Fruit fly (Drosophila melanogaster) whole organism, embryonic: ENCODE results near the gene Creld.
A peak's percentile ranks its signal among the peaks of the same experiment; 100 is the strongest.

Source experiments
- Abd-B ChIP-seq: fragments of 200-800 bp; sonication (Bioruptor generic); optimal IDR thresholded peaks from 2 replicates; lab custom pipeline; 2018; ENCODE audit warnings: missing biosample characterization, mild to moderate bottlenecking, missing genetic modification characterization, moderate library complexity
- Bdp1 ChIP-seq: fragments of 200-800 bp; sonication (Bioruptor generic); optimal IDR thresholded peaks from 3 replicates; lab custom pipeline; 2016; ENCODE audit warnings: missing biosample characterization, missing genetic modification characterization
- CG10565 ChIP-seq: fragments of 200-800 bp; sonication (Bioruptor generic); optimal IDR thresholded peaks from 3 replicates; lab custom pipeline; 2016; ENCODE audit warnings: missing biosample characterization, mild to moderate bottlenecking, missing genetic modification characterization
- CG11093 ChIP-seq: fragments of 200-800 bp; sonication (Bioruptor generic); IDR thresholded peaks from 3 replicates; pipeline ENCODE4 v1.3.6; 2022; ENCODE audit warnings: missing biosample characterization, missing genetic modification characterization
- CG11504 ChIP-seq: fragments of 200-800 bp; sonication (Bioruptor generic); optimal IDR thresholded peaks from 3 replicates; lab custom pipeline; 2019; ENCODE audit warnings: missing biosample characterization, mild to moderate bottlenecking, missing genetic modification characterization, moderate library complexity
- CG11695 ChIP-seq: fragments of 200-800 bp; sonication (Bioruptor generic); IDR thresholded peaks from 3 replicates; pipeline ENCODE4 v1.3.6; 2022; ENCODE audit warnings: missing biosample characterization, missing genetic modification characterization
- CG11696 ChIP-seq: fragments of 200-800 bp; sonication (Bioruptor generic); IDR thresholded peaks from 2 replicates; pipeline ENCODE4 v1.3.6; 2022; ENCODE audit warnings: missing biosample characterization, missing genetic modification characterization
- CG12391 ChIP-seq: fragments of 200-800 bp; sonication (Bioruptor generic); optimal IDR thresholded peaks from 3 replicates; lab custom pipeline; 2018; ENCODE audit warnings: missing biosample characterization, mild to moderate bottlenecking, missing genetic modification characterization, moderate library complexity
- CG14710 ChIP-seq: fragments of 200-800 bp; sonication (Bioruptor generic); optimal IDR thresholded peaks from 3 replicates; lab custom pipeline; 2019; ENCODE audit warnings: missing biosample characterization, mild to moderate bottlenecking, missing genetic modification characterization, moderate library complexity
- CG14860 ChIP-seq: fragments of 200-800 bp; sonication (Bioruptor generic); IDR thresholded peaks from 3 replicates; pipeline ENCODE4 v1.3.6; 2022; ENCODE audit warnings: missing biosample characterization, missing genetic modification characterization; ENCODE audit not compliant: partially characterized antibody
- CG1529 ChIP-seq: fragments of 200-800 bp; sonication (Bioruptor generic); optimal IDR thresholded peaks from 3 replicates; lab custom pipeline; 2018; ENCODE audit warnings: missing biosample characterization, missing genetic modification characterization
- CG15514 ChIP-seq: fragments of 200-800 bp; sonication (Bioruptor generic); optimal IDR thresholded peaks from 3 replicates; lab custom pipeline; 2017; ENCODE audit warnings: missing biosample characterization, missing genetic modification characterization, mild to moderate bottlenecking, moderate library complexity, missing genetic modification reagents
- CG1647 ChIP-seq: fragments of 200-800 bp; sonication (Bioruptor generic); optimal IDR thresholded peaks from 3 replicates; lab custom pipeline; 2016; ENCODE audit warnings: missing biosample characterization, missing genetic modification characterization
- CG17385 ChIP-seq: fragments of 200-800 bp; sonication (Bioruptor generic); optimal IDR thresholded peaks from 3 replicates; lab custom pipeline; 2018; ENCODE audit warnings: missing biosample characterization, mild to moderate bottlenecking, missing genetic modification characterization
- CG18011 ChIP-seq: fragments of 200-800 bp; sonication (Bioruptor generic); optimal IDR thresholded peaks from 2 replicates; lab custom pipeline; 2017; ENCODE audit warnings: missing biosample characterization, missing genetic modification characterization, mild to moderate bottlenecking, moderate library complexity, missing genotype
- CG32767 ChIP-seq: fragments of 200-800 bp; sonication (Bioruptor generic); IDR thresholded peaks from 2 replicates; pipeline ENCODE4 v1.3.6; 2022; ENCODE audit warnings: missing biosample characterization, missing genetic modification characterization
- CG3281 ChIP-seq: fragments of 200-800 bp; sonication (Bioruptor generic); optimal IDR thresholded peaks from 3 replicates; lab custom pipeline; 2017; ENCODE audit warnings: missing biosample characterization, mild to moderate bottlenecking, missing genetic modification characterization
- CG4404 ChIP-seq: fragments of 200-800 bp; sonication (Bioruptor generic); IDR thresholded peaks from 2 replicates; pipeline ENCODE4 v1.3.6; 2022; ENCODE audit warnings: missing biosample characterization, missing genetic modification characterization
- CG6765 ChIP-seq: fragments of 200-800 bp; sonication (Bioruptor generic); optimal IDR thresholded peaks from 3 replicates; lab custom pipeline; 2017; ENCODE audit warnings: missing biosample characterization, mild to moderate bottlenecking, missing genetic modification characterization
- CG6813 ChIP-seq: fragments of 200-800 bp; sonication (Bioruptor generic); optimal IDR thresholded peaks from 2 replicates; lab custom pipeline; 2017; ENCODE audit warnings: missing biosample characterization, missing genetic modification characterization, mild to moderate bottlenecking, moderate library complexity, missing genetic modification reagents
- CG8290 ChIP-seq, 3 experiments: fragments of 200-800 bp; sonication (Bioruptor generic); optimal IDR thresholded peaks; 2 replicates each; lab custom pipeline; 2016 to 2019; ENCODE audit warnings: missing biosample characterization in 3 of 3, missing genetic modification characterization in 3 of 3, mild to moderate bottlenecking in 2 of 3, moderate library complexity in 1 of 3
- CG8765 ChIP-seq: fragments of 200-800 bp; sonication (Bioruptor generic); IDR thresholded peaks from 2 replicates; pipeline ENCODE4 v1.3.6; 2022; ENCODE audit warnings: missing biosample characterization, missing genetic modification characterization
- CG9797 ChIP-seq: fragments of 200-800 bp; sonication (Bioruptor generic); optimal IDR thresholded peaks from 3 replicates; lab custom pipeline; 2018; ENCODE audit warnings: missing biosample characterization, mild to moderate bottlenecking, missing genetic modification characterization
- CG9932 ChIP-seq: fragments of 200-800 bp; sonication (Bioruptor generic); IDR thresholded peaks from 2 replicates; pipeline ENCODE4 v1.3.6; 2022; ENCODE audit warnings: missing biosample characterization, missing genetic modification characterization
- Dll ChIP-seq: fragments of 200-800 bp; sonication (Bioruptor generic); IDR thresholded peaks from 4 replicates; pipeline ENCODE4 v1.3.6; 2022; ENCODE audit warnings: missing biosample characterization, missing genetic modification characterization; ENCODE audit not compliant: partially characterized antibody
- Doc2 ChIP-seq: fragments of 200-800 bp; sonication (Bioruptor generic); IDR thresholded peaks from 2 replicates; pipeline ENCODE4 v1.3.6; 2022; ENCODE audit warnings: missing biosample characterization, missing genetic modification characterization
- Fer1 ChIP-seq: fragments of 200-800 bp; sonication (Bioruptor generic); optimal IDR thresholded peaks from 2 replicates; lab custom pipeline; 2017; ENCODE audit warnings: missing biosample characterization, mild to moderate bottlenecking, missing genetic modification characterization
- Hr78 ChIP-seq, 2 experiments: fragments of 200-800 bp in 1 of 2; fragments of >200 bp in 1 of 2; sonication (Bioruptor generic) in 1 of 2; optimal IDR thresholded peaks; 2 replicates each; lab custom pipeline; 2017 to 2019; ENCODE audit warnings: missing biosample characterization in 2 of 2, missing genetic modification characterization in 2 of 2, mild to moderate bottlenecking in 1 of 2, moderate library complexity in 1 of 2
- Myb ChIP-seq: fragments of 200-800 bp; sonication (Bioruptor generic); optimal IDR thresholded peaks from 2 replicates; lab custom pipeline; 2016; ENCODE audit warnings: missing biosample characterization, missing genetic modification characterization
- NfI ChIP-seq: fragments of 200-800 bp; sonication (Bioruptor generic); optimal IDR thresholded peaks from 3 replicates; lab custom pipeline; 2018; ENCODE audit warnings: missing biosample characterization, mild to moderate bottlenecking, missing genetic modification characterization, moderate library complexity
- Pdp1 ChIP-seq, 2 experiments: fragments of 200-800 bp; sonication (Bioruptor generic); optimal IDR thresholded peaks; 3 replicates each; lab custom pipeline; 2016; ENCODE audit warnings: missing biosample characterization in 2 of 2, missing genetic modification characterization in 2 of 2, mild to moderate bottlenecking in 1 of 2, moderate library complexity in 1 of 2
- Sox100B ChIP-seq: fragments of 200-800 bp; sonication (Bioruptor generic); optimal IDR thresholded peaks from 3 replicates; lab custom pipeline; 2018; ENCODE audit warnings: missing biosample characterization, mild to moderate bottlenecking, missing genetic modification characterization
- Sry-β ChIP-seq: fragments of 200-800 bp; sonication (Bioruptor generic); optimal IDR thresholded peaks from 2 replicates; lab custom pipeline; 2018; ENCODE audit warnings: missing biosample characterization, mild to moderate bottlenecking, missing genetic modification characterization, moderate library complexity
- ato ChIP-seq: fragments of 200-800 bp; sonication (Bioruptor generic); IDR thresholded peaks from 2 replicates; pipeline ENCODE4 v1.3.6; 2022; ENCODE audit warnings: missing biosample characterization, missing genetic modification characterization; ENCODE audit not compliant: partially characterized antibody
- az2 ChIP-seq: fragments of 200-800 bp; sonication (Bioruptor generic); optimal IDR thresholded peaks from 3 replicates; lab custom pipeline; 2016; ENCODE audit warnings: missing biosample characterization, missing genetic modification characterization
- cwo ChIP-seq: fragments of 200-800 bp; sonication (Bioruptor generic); optimal IDR thresholded peaks from 3 replicates; lab custom pipeline; 2017; ENCODE audit warnings: missing biosample characterization, missing genetic modification characterization, mild to moderate bottlenecking, moderate library complexity, missing genetic modification reagents
- da ChIP-seq: fragments of 200-800 bp; sonication (Bioruptor generic); optimal IDR thresholded peaks from 2 replicates; lab custom pipeline; 2016; ENCODE audit warnings: missing biosample characterization, missing genetic modification characterization
- eve ChIP-seq, 2 experiments: fragments of >200 bp; optimal IDR thresholded peaks; 2 replicates each; lab custom pipeline; 2017; ENCODE audit warnings: missing biosample characterization in 2 of 2, missing genetic modification characterization in 2 of 2
- gcm ChIP-seq: fragments of 200-800 bp; sonication (Bioruptor generic); optimal IDR thresholded peaks from 2 replicates; lab custom pipeline; 2019; ENCODE audit warnings: missing biosample characterization, mild to moderate bottlenecking, missing genetic modification characterization, moderate library complexity
- kni ChIP-seq: fragments of 200-800 bp; sonication (Bioruptor generic); optimal IDR thresholded peaks from 3 replicates; lab custom pipeline; 2017; ENCODE audit warnings: mild to moderate bottlenecking, missing biosample characterization, missing genetic modification reagents, missing genetic modification characterization
- lola ChIP-seq, 3 experiments: fragments of >200 bp in 2 of 3; fragments of 200-800 bp in 1 of 3; sonication (Bioruptor generic) in 1 of 3; optimal IDR thresholded peaks; 2 replicates each; lab custom pipeline; 2017 to 2019; ENCODE audit warnings: missing biosample characterization in 3 of 3, missing genetic modification characterization in 3 of 3, mild to moderate bottlenecking in 1 of 3, moderate library complexity in 1 of 3
- luna ChIP-seq: fragments of 200-800 bp; sonication (Bioruptor generic); optimal IDR thresholded peaks from 2 replicates; lab custom pipeline; 2016; ENCODE audit warnings: missing biosample characterization, missing genetic modification characterization
- nerfin-1 ChIP-seq: fragments of 200-800 bp; sonication (Bioruptor generic); optimal IDR thresholded peaks from 3 replicates; lab custom pipeline; 2019; ENCODE audit warnings: missing biosample characterization, mild to moderate bottlenecking, missing genetic modification characterization, moderate library complexity
- oc ChIP-seq: fragments of 200-800 bp; sonication (Bioruptor generic); optimal IDR thresholded peaks from 2 replicates; lab custom pipeline; 2018; ENCODE audit warnings: missing biosample characterization, mild to moderate bottlenecking, missing genetic modification characterization, moderate library complexity
- pan ChIP-seq, 4 experiments: fragments of >200 bp in 3 of 4; fragments of 200-800 bp in 1 of 4; sonication (Bioruptor generic) in 1 of 4; optimal IDR thresholded peaks in 3 of 4; IDR thresholded peaks in 1 of 4; 2 replicates each; pipeline versions ENCODE4 v1.3.6 to Lab custom; 2017 to 2022; ENCODE audit warnings: missing biosample characterization in 2 of 4, missing genetic modification characterization in 2 of 4, mixed read lengths in 1 of 4
- row ChIP-seq: fragments of 200-800 bp; sonication (Bioruptor generic); IDR thresholded peaks from 3 replicates; pipeline ENCODE4 v1.3.6; 2022; ENCODE audit warnings: missing biosample characterization, missing genetic modification characterization
- sima ChIP-seq: fragments of 200-800 bp; sonication (Bioruptor generic); optimal IDR thresholded peaks from 2 replicates; lab custom pipeline; 2016; ENCODE audit warnings: missing biosample characterization, missing genetic modification characterization
- sr ChIP-seq: fragments of 200-800 bp; sonication (Bioruptor generic); IDR thresholded peaks from 3 replicates; pipeline ENCODE4 v1.3.6; 2022; ENCODE audit warnings: missing biosample characterization, missing genetic modification characterization
- zfh1 ChIP-seq: fragments of 200-800 bp; sonication (Bioruptor generic); IDR thresholded peaks from 3 replicates; pipeline ENCODE4 v1.3.6; 2022; ENCODE audit warnings: missing biosample characterization, missing genetic modification characterization

Creld gene

dm6 chr2L:85099-85498 is 17.1 kb upstream of the Creld start (continued):
- TF ChIP-seq da (GFP tag; lab: Kevin White, UChicago) (no peak), CG14860 (GFP tag; lab: Robert Waterston, UW) (no peak), Sox100B (GFP tag; lab: Kevin White, UChicago) (no peak), gcm (no peak), CG14710 (tag; lab: Kevin White, UChicago) (no peak), CG32767 (GFP tag; lab: Robert Waterston, UW) (no peak), CG3281 (GFP tag; lab: Kevin White, UChicago) (peak; percentile 58), CG6765 (GFP tag; lab: Kevin White, UChicago) (peak; percentile 39), CG8765 (GFP tag; lab: Robert Waterston, UW) (no peak), zfh1 (GFP tag; lab: Robert Waterston, UW) (no peak), Doc2 (GFP tag; lab: Robert Waterston, UW) (no peak), CG4404 (no peak), CG11504 (tag; lab: Kevin White, UChicago) (no peak), Pdp1 (GFP tag; optimal IDR thresholded peaks at IDR 0.05; lab: Kevin White, UChicago) (no peak), CG6813 (GFP tag; lab: Kevin White, UChicago) (peak; percentile 27), Myb (GFP tag; lab: Kevin White, UChicago) (no peak), NfI (GFP tag; lab: Kevin White, UChicago) (no peak), CG1529 (GFP tag; lab: Kevin White, UChicago) (no peak), eve (GFP tag; optimal IDR thresholded peaks at IDR 0.05; lab: Kevin White, UChicago) (no peak), row (GFP tag; lab: Robert Waterston, UW) (no peak), CG18011 (no peak), CG17385 (GFP tag; lab: Kevin White, UChicago) (no peak), luna (GFP tag; lab: Kevin White, UChicago) (no peak), CG9797 (GFP tag; lab: Kevin White, UChicago) (no peak), CG9932 (GFP tag; lab: Robert Waterston, UW) (no peak), CG10565 (no peak), Sry-β (GFP tag; lab: Kevin White, UChicago) (no peak), CG15514 (GFP tag; lab: Kevin White, UChicago) (peak; percentile 41), lola (GFP tag; optimal IDR thresholded peaks at IDR 0.05; lab: Kevin White, UChicago) (no peak), CG12391 (tag; lab: Kevin White, UChicago) (no peak), cwo (GFP tag; lab: Kevin White, UChicago) (peak; percentile 8), CG11695 (GFP tag; lab: Robert Waterston, UW) (no peak), sima (GFP tag; lab: Kevin White, UChicago) (no peak), nerfin-1 (tag; lab: Kevin White, UChicago) (no peak), Hr78 (GFP tag; optimal IDR thresholded peaks at IDR 0.05; lab: Kevin White, UChicago) (no peak), az2 (GFP tag; lab: Kevin White, UChicago) (no peak), sr (GFP tag; lab: Robert Waterston, UW) (no peak), Fer1 (GFP tag; lab: Kevin White, UChicago) (peak; percentile 68), Dll (GFP tag; lab: Robert Waterston, UW) (no peak), CG8290 (GFP tag; optimal IDR thresholded peaks at IDR 0.05; lab: Kevin White, UChicago) (no peak), CG8290 (tag; optimal IDR thresholded peaks at IDR 0.05; lab: Kevin White, UChicago) (peak in 1 of 2 experiments; percentile 53), oc (tag; lab: Kevin White, UChicago) (no peak), kni (GFP tag; lab: Kevin White, UChicago) (no peak), ato (GFP tag; lab: Robert Waterston, UW) (no peak), Abd-B (GFP tag; lab: Kevin White, UChicago) (no peak), CG11093 (GFP tag; lab: Robert Waterston, UW) (no peak), CG1647 (GFP tag; lab: Kevin White, UChicago) (no peak), pan (optimal IDR thresholded peaks at IDR 0.05; lab: Kevin White, UChicago) (no peak), pan (GFP tag; optimal IDR thresholded peaks at IDR 0.05 in 1 of 2, IDR thresholded peaks at IDR 0.05 in 1 of 2) (no peak), Bdp1 (GFP tag; lab: Kevin White, UChicago) (no peak), CG11696 (no peak)
